Fruit fly (Drosophila melanogaster): ENCODE measurements around the gene Tgi.

Gene Tgi

dm6 chr3L:13478339-13479203 lies 8.0 kb upstream of the Tgi start (continued):
- TF ChIP-seq sc (optimal IDR thresholded peaks at IDR 0.05) (no peak), sc (GFP tag; optimal IDR thresholded peaks at IDR 0.05) (no peak), D (optimal IDR thresholded peaks at IDR 0.05) (no peak), D (GFP tag; optimal IDR thresholded peaks at IDR 0.05) (no peak), fu2 (GFP tag; optimal IDR thresholded peaks at IDR 0.05) (peak; percentile 1), ftz-f1 (GFP tag; optimal IDR thresholded peaks at IDR 0.05) (peak; percentile 89), CG16779 (GFP tag; IDR thresholded peaks at IDR 0.05) (no peak), sqz (GFP tag; optimal IDR thresholded peaks at IDR 0.05) (no peak), CG18619 (GFP tag; optimal IDR thresholded peaks at IDR 0.05) (peak; percentile 27), HLH3B (GFP tag; IDR thresholded peaks at IDR 0.05) (peak; percentile 27; the same call in 1 of the 2 replicates), CG10321 (GFP tag; IDR thresholded peaks at IDR 0.05) (no peak), chinmo (GFP tag; IDR thresholded peaks at IDR 0.05; ENCODE audit: partially characterized antibody) (0 out of 4 replicates have a peak, but pooled peaks have one; percentile 46), Hr39 (optimal IDR thresholded peaks at IDR 0.05) (peak; percentile 24), dysf (GFP tag; IDR thresholded peaks at IDR 0.05) (peak; percentile 65), CG7928 (GFP tag; optimal IDR thresholded peaks at IDR 0.05) (no peak), fd3F (GFP tag; optimal IDR thresholded peaks at IDR 0.05) (peak; percentile 7), Taf1 (GFP tag; IDR thresholded peaks at IDR 0.05) (no peak), wdn (GFP tag; IDR thresholded peaks at IDR 0.05) (0 out of 2 replicates have a peak, but pooled peaks have one; percentile 9), Vsx1 (GFP tag; optimal IDR thresholded peaks at IDR 0.05) (no peak), az2 (GFP tag; optimal IDR thresholded peaks at IDR 0.05) (peak; percentile 4), bab2 (GFP tag; optimal IDR thresholded peaks at IDR 0.05) (no peak), Rfx (GFP tag; IDR thresholded peaks at IDR 0.05) (peak; percentile 65), repo (GFP tag; optimal IDR thresholded peaks at IDR 0.05) (no peak), crc (GFP tag; optimal IDR thresholded peaks at IDR 0.05) (no peak), CG32772 (GFP tag; IDR thresholded peaks at IDR 0.05) (0 out of 2 replicates have a peak, but pooled peaks have one; percentile 22), Adf1 (GFP tag; IDR thresholded peaks at IDR 0.05) (peak; percentile 16; the same call in 1 of the 2 replicates), NFAT (GFP tag; IDR thresholded peaks at IDR 0.05) (no peak), CG10147 (GFP tag; optimal IDR thresholded peaks at IDR 0.05) (peak; percentile 28), CG17568 (GFP tag; optimal IDR thresholded peaks at IDR 0.05) (no peak), Bteb2 (GFP tag; optimal IDR thresholded peaks at IDR 0.05) (no peak), onecut (GFP tag; IDR thresholded peaks at IDR 0.05) (no peak), CG14014 (GFP tag; IDR thresholded peaks at IDR 0.05) (0 out of 2 replicates have a peak, but pooled peaks have one; percentile 44), CG9817 (tag; optimal IDR thresholded peaks at IDR 0.05) (peak; percentile 26), zen (tag; optimal IDR thresholded peaks at IDR 0.05) (no peak), Fer3 (tag; optimal IDR thresholded peaks at IDR 0.05) (peak; percentile 51), Ssrp (tag; optimal IDR thresholded peaks at IDR 0.05) (no peak), bcd (GFP tag; optimal IDR thresholded peaks at IDR 0.05) (peak; percentile 22), CG17385 (GFP tag; optimal IDR thresholded peaks at IDR 0.05) (peak; percentile 10), Ptx1 (GFP tag; IDR thresholded peaks at IDR 0.05) (no peak), jing (GFP tag; optimal IDR thresholded peaks at IDR 0.05) (no peak), zen2 (GFP tag; IDR thresholded peaks at IDR 0.05; ENCODE audit: partially characterized antibody) (no peak), Ada2b (GFP tag; IDR thresholded peaks at IDR 0.05) (0 out of 2 replicates have a peak, but pooled peaks have one; percentile 15), CG11093 (GFP tag; IDR thresholded peaks at IDR 0.05) (no peak), mirr (GFP tag; optimal IDR thresholded peaks at IDR 0.05) (peak; percentile 11), CG32532 (GFP tag; IDR thresholded peaks at IDR 0.05) (peak; percentile 61), oc (tag; optimal IDR thresholded peaks at IDR 0.05) (no peak), CG3847 (GFP tag; IDR thresholded peaks at IDR 0.05) (peak; percentile 23; the same call in 1 of the 2 replicates), slbo (GFP tag; IDR thresholded peaks at IDR 0.05) (peak; percentile 67), CG11696 (GFP tag; IDR thresholded peaks at IDR 0.05) (no peak), CG14965 (GFP tag; optimal IDR thresholded peaks at IDR 0.05; ENCODE audit: borderline replicate concordance) (no peak)
